Worm (Caenorhabditis elegans): ENCODE results near the gene C15C8.5.

The C15C8.5 gene

ce11 chrV:12736166-12736753 lies 11.5 kb upstream of the C15C8.5 start, which contains the start of gene cky-1:
TSS of gene cky-1 (plus strand) at chrV:12736703.
- TF ChIP-seq nhr-76 (tag; optimal IDR thresholded peaks at IDR 0.05) (no peak), fkh-10 (GFP tag; optimal IDR thresholded peaks at IDR 0.05) (no peak), jun-1 (tag; optimal IDR thresholded peaks at IDR 0.05) (no peak), pha-4 (tag; optimal IDR thresholded peaks at IDR 0.05) (peak; percentile 19)

- TF ChIP-seq elt-2 (tag; optimal IDR thresholded peaks at IDR 0.05) (peak; percentile 95), nhr-77 (tag; optimal IDR thresholded peaks at IDR 0.05) (no peak), skn-1 (tag; optimal IDR thresholded peaks at IDR 0.05) (peak; percentile 62), lsy-12 (tag; optimal IDR thresholded peaks at IDR 0.05) (no peak)
Measured at ce11 chrV:12741684-12742083, 6.1 kb upstream of the C15C8.5 start, which contains the start of gene hrg-7. TSS of gene hrg-7 (plus strand) at chrV:12742041.

- TF ChIP-seq elt-2 (tag; optimal IDR thresholded peaks at IDR 0.05) (peak; percentile 28), ceh-9 (tag; optimal IDR thresholded peaks at IDR 0.05) (no peak)
Measured at ce11 chrV:12743778-12744502, 3.9 kb upstream of the C15C8.5 start.

ce11 chrV:12744979-12745378 lies 2.8 kb upstream of the C15C8.5 start, which contains the start of gene C15C8.7:
TSS of gene C15C8.7 (minus strand) at chrV:12745050.
- TF ChIP-seq elt-2 (tag; optimal IDR thresholded peaks at IDR 0.05) (peak; percentile 92), pqm-1 (tag; optimal IDR thresholded peaks at IDR 0.05) (peak; percentile 42), nhr-237 (tag; optimal IDR thresholded peaks at IDR 0.05) (no peak), nhr-11 (tag; optimal IDR thresholded peaks at IDR 0.05) (no peak), egl-27 (tag; optimal IDR thresholded peaks at IDR 0.05) (no peak)

ce11 chrV:12747431-12747830 lies 376 bp upstream of the C15C8.5 start, which contains the start of gene C15C8.4:
TSS of gene C15C8.4 (minus strand) at chrV:12747463.
- TF ChIP-seq ceh-28 (tag; optimal IDR thresholded peaks at IDR 0.05) (peak; percentile 18), lsy-12 (tag; optimal IDR thresholded peaks at IDR 0.05) (no peak), fkh-10 (GFP tag; optimal IDR thresholded peaks at IDR 0.05) (no peak), elt-1 (tag; optimal IDR thresholded peaks at IDR 0.05) (peak; percentile 54), sea-2 (GFP tag; optimal IDR thresholded peaks at IDR 0.05) (no peak), lin-15B (tag; optimal IDR thresholded peaks at IDR 0.05) (peak; percentile 45), nhr-43 (tag; optimal IDR thresholded peaks at IDR 0.05; ENCODE audit: poor library complexity, severe bottlenecking) (no peak), nfya-1 (tag; optimal IDR thresholded peaks at IDR 0.05; ENCODE audit: insufficient read depth) (peak; percentile 6), nhr-23 (tag; optimal IDR thresholded peaks at IDR 0.05) (no peak)

ce11 chrV:12749558-12749957 lies 1.8 kb downstream of the C15C8.5 start:
- no peak for TF ChIP-seq ceh-82 (tag; optimal IDR thresholded peaks at IDR 0.05)
- no peak for TF ChIP-seq ceh-28 (tag; optimal IDR thresholded peaks at IDR 0.05)
- TF ChIP-seq ZK546.5 (tag; optimal IDR thresholded peaks at IDR 0.05), result no peak
- TF ChIP-seq nhr-43 (tag; optimal IDR thresholded peaks at IDR 0.05; ENCODE audit: poor library complexity, severe bottlenecking), result no peak
- no peak for TF ChIP-seq snpc-4 (tag; optimal IDR thresholded peaks at IDR 0.05)
- no peak for TF ChIP-seq fkh-2 (tag; optimal IDR thresholded peaks at IDR 0.05)
- TF ChIP-seq pha-4 (tag; optimal IDR thresholded peaks at IDR 0.05), result no peak
- no peak for TF ChIP-seq zag-1 (tag; optimal IDR thresholded peaks at IDR 0.05)
- no peak for TF ChIP-seq ceh-16 (tag; optimal IDR thresholded peaks at IDR 0.05)
- no peak for TF ChIP-seq eor-1 (tag; optimal IDR thresholded peaks at IDR 0.05)
- no peak for TF ChIP-seq nhr-77 (tag; optimal IDR thresholded peaks at IDR 0.05)
- no peak for TF ChIP-seq sea-2 (GFP tag; optimal IDR thresholded peaks at IDR 0.05)

- no peak for TF ChIP-seq nhr-67 (tag; optimal IDR thresholded peaks at IDR 0.05)
- no peak for TF ChIP-seq ztf-4 (tag; optimal IDR thresholded peaks at IDR 0.05)
- no peak for TF ChIP-seq nhr-76 (tag; optimal IDR thresholded peaks at IDR 0.05)
- no peak for TF ChIP-seq zag-1 (tag; optimal IDR thresholded peaks at IDR 0.05)
- no peak for TF ChIP-seq hmg-11 (tag; optimal IDR thresholded peaks at IDR 0.05)
- TF ChIP-seq fkh-2 (tag; optimal IDR thresholded peaks at IDR 0.05), result no peak
- no peak for TF ChIP-seq ceh-16 (tag; optimal IDR thresholded peaks at IDR 0.05)
- TF ChIP-seq ZK546.5 (tag; optimal IDR thresholded peaks at IDR 0.05), result no peak
Measured at ce11 chrV:12751495-12752050, 3.8 kb downstream of the C15C8.5 start, which contains the start of gene C15C8.6. TSS of gene C15C8.6 (minus strand) at chrV:12751545.
